Fruit fly (Drosophila melanogaster): ENCODE measurements around the gene CG8064.

Gene CG8064

dm6 chr3R:18274328-18275098 lies 8.9 kb upstream of the CG8064 start, which contains the start of the genes Vps39 and eIF1A (continued):
- TF ChIP-seq CG9817 (tag; optimal IDR thresholded peaks at IDR 0.05), result peak; percentile 46
- TF ChIP-seq ewg (GFP tag; optimal IDR thresholded peaks at IDR 0.05), result peak; percentile 26
- TF ChIP-seq ems (GFP tag; optimal IDR thresholded peaks at IDR 0.05), result peak; percentile 58
- no peak for TF ChIP-seq CG11695 (GFP tag; IDR thresholded peaks at IDR 0.05)
- no peak for TF ChIP-seq CG15073 (GFP tag; optimal IDR thresholded peaks at IDR 0.05)
- peak; percentile 70 for TF ChIP-seq Ets97D (GFP tag; optimal IDR thresholded peaks at IDR 0.05)
- no peak for TF ChIP-seq da (GFP tag; optimal IDR thresholded peaks at IDR 0.05)
- TF ChIP-seq wdn (GFP tag; IDR thresholded peaks at IDR 0.05), result peak; percentile 19; the same call in 1 of the 2 replicates
- peak; percentile 59 for TF ChIP-seq HmgZ (tag; optimal IDR thresholded peaks at IDR 0.05)
- TF ChIP-seq bsh (GFP tag; optimal IDR thresholded peaks at IDR 0.05), result peak in 1 of 2 experiments; percentile 6
- TF ChIP-seq Hand (GFP tag; optimal IDR thresholded peaks at IDR 0.05), result peak; percentile 14
- TF ChIP-seq Gug (GFP tag; IDR thresholded peaks at IDR 0.05), result no peak; the same call in 3 of the 4 replicates
- no peak for TF ChIP-seq gsb-n (tag; optimal IDR thresholded peaks at IDR 0.05)
- no peak for TF ChIP-seq CG17612 (GFP tag; IDR thresholded peaks at IDR 0.05)
- peak; percentile 41 for TF ChIP-seq CG15696 (tag; optimal IDR thresholded peaks at IDR 0.05)
- no peak for TF ChIP-seq gcm (GFP tag; optimal IDR thresholded peaks at IDR 0.05)
- no peak for TF ChIP-seq ftz-f1 (GFP tag; optimal IDR thresholded peaks at IDR 0.05)
- no peak for TF ChIP-seq ATbp (GFP tag; optimal IDR thresholded peaks at IDR 0.05)
- peak; percentile 40; the same call in 1 of the 2 replicates for TF ChIP-seq Xrp1 (GFP tag; IDR thresholded peaks at IDR 0.05)
- TF ChIP-seq dimm (GFP tag; IDR thresholded peaks at IDR 0.05), result no peak
- no peak for TF ChIP-seq Bdp1 (GFP tag; optimal IDR thresholded peaks at IDR 0.05)
- no peak for TF ChIP-seq seq (GFP tag; IDR thresholded peaks at IDR 0.05)
- TF ChIP-seq CG10366 (GFP tag; IDR thresholded peaks at IDR 0.05), result no peak; the same call in 1 of the 2 replicates
- TF ChIP-seq HmgD (GFP tag; optimal IDR thresholded peaks at IDR 0.05), result no peak
- TF ChIP-seq gce (GFP tag; IDR thresholded peaks at IDR 0.05), result no peak
- peak; percentile 69 for TF ChIP-seq Opbp (GFP tag; IDR thresholded peaks at IDR 0.05; ENCODE audit: partially characterized antibody)
- peak; percentile 12 for TF ChIP-seq Dad (GFP tag; optimal IDR thresholded peaks at IDR 0.05)
- TF ChIP-seq scrt (GFP tag; optimal IDR thresholded peaks at IDR 0.05), result no peak
- peak; percentile 35 for TF ChIP-seq CG4424 (GFP tag; optimal IDR thresholded peaks at IDR 0.05)
- no peak for TF ChIP-seq ttk (GFP tag; IDR thresholded peaks at IDR 0.05)
- TF ChIP-seq Pdp1 (GFP tag; optimal IDR thresholded peaks at IDR 0.05), result peak in 1 of 2 experiments; percentile 38
- TF ChIP-seq NFAT (GFP tag; IDR thresholded peaks at IDR 0.05), result no peak
- peak; percentile 3 for TF ChIP-seq tx (GFP tag; optimal IDR thresholded peaks at IDR 0.05)
- TF ChIP-seq CG2120 (GFP tag; optimal IDR thresholded peaks at IDR 0.05), result peak; percentile 67
- TF ChIP-seq kah (GFP tag; optimal IDR thresholded peaks at IDR 0.05), result no peak
- TF ChIP-seq CTCF (GFP tag; optimal IDR thresholded peaks at IDR 0.05), result no peak
- peak; percentile 73 for TF ChIP-seq CG12659 (GFP tag; optimal IDR thresholded peaks at IDR 0.05)
- no peak for TF ChIP-seq sob (GFP tag; IDR thresholded peaks at IDR 0.05)
- peak; percentile 12 for TF ChIP-seq gfzf (GFP tag; optimal IDR thresholded peaks at IDR 0.05)
- TF ChIP-seq CG12769 (tag; optimal IDR thresholded peaks at IDR 0.05), result no peak
- TF ChIP-seq Nf-YA (GFP tag; IDR thresholded peaks at IDR 0.05), result no peak
- peak; percentile 5 for TF ChIP-seq CG33213 (GFP tag; optimal IDR thresholded peaks at IDR 0.05)
- TF ChIP-seq CG17385 (GFP tag; optimal IDR thresholded peaks at IDR 0.05), result no peak
- peak; percentile 36 for TF ChIP-seq CG13424 (tag; optimal IDR thresholded peaks at IDR 0.05)
- 0 out of 3 replicates have a peak, but pooled peaks have one; percentile 9 for TF ChIP-seq otp (GFP tag; IDR thresholded peaks at IDR 0.05)
- no peak for TF ChIP-seq Drgx (GFP tag; IDR thresholded peaks at IDR 0.05)
- TF ChIP-seq CG11398 (GFP tag; optimal IDR thresholded peaks at IDR 0.05), result no peak
- TF ChIP-seq wek (GFP tag; optimal IDR thresholded peaks at IDR 0.05), result peak; percentile 98
- TF ChIP-seq Jarid2 (GFP tag; optimal IDR thresholded peaks at IDR 0.05), result no peak

Data from whole organism, embryonic.